Fruit fly (Drosophila melanogaster) whole organism, embryonic: Measurements from ENCODE around the gene CG10866.

Source experiments
- Antp ChIP-seq: fragments of 200-800 bp; sonication (Bioruptor generic); optimal IDR thresholded peaks from 3 replicates; lab custom pipeline; 2016; ENCODE audit warnings: missing biosample characterization, missing genetic modification characterization
- Bdp1 ChIP-seq: fragments of 200-800 bp; sonication (Bioruptor generic); optimal IDR thresholded peaks from 3 replicates; lab custom pipeline; 2016; ENCODE audit warnings: missing biosample characterization, missing genetic modification characterization
- BtbVII ChIP-seq: fragments of 200-800 bp; sonication (Bioruptor generic); optimal IDR thresholded peaks from 3 replicates; lab custom pipeline; 2017; ENCODE audit warnings: missing biosample characterization, mild to moderate bottlenecking, missing genetic modification characterization
- CG10654 ChIP-seq: fragments of 200-800 bp; sonication (Bioruptor generic); optimal IDR thresholded peaks from 2 replicates; lab custom pipeline; 2016; ENCODE audit warnings: missing biosample characterization, missing genetic modification characterization
- CG10979 ChIP-seq: fragments of 200-800 bp; sonication (Bioruptor generic); optimal IDR thresholded peaks from 2 replicates; lab custom pipeline; 2018; ENCODE audit warnings: missing biosample characterization, mild to moderate bottlenecking, missing genetic modification characterization, moderate library complexity
- CG11456 ChIP-seq: fragments of 200-800 bp; sonication (Bioruptor generic); IDR thresholded peaks from 3 replicates; pipeline ENCODE4 v1.3.6; 2022; ENCODE audit warnings: missing biosample characterization, missing genetic modification characterization
- CG12769 ChIP-seq: fragments of 200-800 bp; sonication (Bioruptor generic); optimal IDR thresholded peaks from 2 replicates; lab custom pipeline; 2019; ENCODE audit warnings: missing biosample characterization, mild to moderate bottlenecking, missing genetic modification characterization, moderate library complexity
- CG13296 ChIP-seq: fragments of 200-800 bp; sonication (Bioruptor generic); optimal IDR thresholded peaks from 3 replicates; lab custom pipeline; 2018; ENCODE audit warnings: missing biosample characterization, mild to moderate bottlenecking, missing genetic modification characterization
- CG15011 ChIP-seq: fragments of 200-800 bp; sonication (Bioruptor generic); optimal IDR thresholded peaks from 3 replicates; lab custom pipeline; 2018; ENCODE audit warnings: missing biosample characterization, mild to moderate bottlenecking, missing genetic modification characterization
- CG15696 ChIP-seq: fragments of 200-800 bp; sonication (Bioruptor generic); optimal IDR thresholded peaks from 2 replicates; lab custom pipeline; 2019; ENCODE audit warnings: missing biosample characterization, mild to moderate bottlenecking, missing genetic modification characterization, moderate library complexity
- CG17328 ChIP-seq: fragments of 200-800 bp; sonication (Bioruptor generic); IDR thresholded peaks from 2 replicates; pipeline ENCODE4 v1.3.6; 2022; ENCODE audit warnings: missing biosample characterization, missing genetic modification characterization
- CG17912 ChIP-seq: fragments of 200-800 bp; sonication (Bioruptor generic); optimal IDR thresholded peaks from 2 replicates; lab custom pipeline; 2018; ENCODE audit warnings: missing biosample characterization, mild to moderate bottlenecking, missing genetic modification characterization
- CG18764 ChIP-seq: fragments of 200-800 bp; sonication (Bioruptor generic); optimal IDR thresholded peaks from 3 replicates; lab custom pipeline; 2016; ENCODE audit warnings: missing biosample characterization, missing genetic modification characterization
- CG2678 ChIP-seq: fragments of 200-800 bp; sonication (Bioruptor generic); optimal IDR thresholded peaks from 3 replicates; lab custom pipeline; 2019; ENCODE audit warnings: missing biosample characterization, mild to moderate bottlenecking, missing genetic modification characterization, moderate library complexity
- CG30431 ChIP-seq: fragments of 200-800 bp; sonication (Bioruptor generic); optimal IDR thresholded peaks from 2 replicates; lab custom pipeline; 2017; ENCODE audit warnings: missing biosample characterization, missing genetic modification characterization
- CG31441 ChIP-seq: fragments of 200-800 bp; sonication (Bioruptor generic); IDR thresholded peaks from 2 replicates; pipeline ENCODE4 v1.3.6; 2022; ENCODE audit warnings: missing biosample characterization, missing genetic modification characterization
- CG32767 ChIP-seq: fragments of 200-800 bp; sonication (Bioruptor generic); IDR thresholded peaks from 2 replicates; pipeline ENCODE4 v1.3.6; 2022; ENCODE audit warnings: missing biosample characterization, missing genetic modification characterization
- CG3281 ChIP-seq: fragments of 200-800 bp; sonication (Bioruptor generic); optimal IDR thresholded peaks from 3 replicates; lab custom pipeline; 2017; ENCODE audit warnings: missing biosample characterization, mild to moderate bottlenecking, missing genetic modification characterization
- CG33557 ChIP-seq: fragments of 200-800 bp; sonication (Bioruptor generic); optimal IDR thresholded peaks from 2 replicates; lab custom pipeline; 2019; ENCODE audit warnings: missing biosample characterization, mild to moderate bottlenecking, missing genetic modification characterization, moderate library complexity
- CG4424 ChIP-seq: fragments of 200-800 bp; sonication (Bioruptor generic); optimal IDR thresholded peaks from 3 replicates; lab custom pipeline; 2016; ENCODE audit warnings: missing biosample characterization, missing genetic modification characterization
- CG4617 ChIP-seq: fragments of 200-800 bp; sonication (Bioruptor generic); optimal IDR thresholded peaks from 3 replicates; lab custom pipeline; 2016; ENCODE audit warnings: missing biosample characterization, missing genetic modification characterization, borderline replicate concordance
- CG6689 ChIP-seq: fragments of 200-800 bp; sonication (Bioruptor generic); IDR thresholded peaks from 2 replicates; pipeline ENCODE4 v1.3.6; 2022; ENCODE audit warnings: missing biosample characterization, missing genetic modification characterization
- CG6854 ChIP-seq: fragments of 200-800 bp; sonication (Bioruptor generic); optimal IDR thresholded peaks from 3 replicates; lab custom pipeline; 2017; ENCODE audit warnings: missing biosample characterization, mild to moderate bottlenecking, missing genetic modification characterization
- D ChIP-seq, 2 experiments: fragments of 200-800 bp in 1 of 2; fragments of >200 bp in 1 of 2; sonication (Bioruptor generic) in 1 of 2; optimal IDR thresholded peaks; 2 replicates in 1 of 2; 3 replicates in 1 of 2; lab custom pipeline; 2017; ENCODE audit warnings: mild to moderate bottlenecking in 1 of 2, missing biosample characterization in 1 of 2, missing genetic modification characterization in 1 of 2, missing genetic modification reagents in 1 of 2
- Deaf1 ChIP-seq: fragments of 200-800 bp; optimal IDR thresholded peaks from 3 replicates; lab custom pipeline; 2019; ENCODE audit warnings: missing biosample characterization, mild to moderate bottlenecking, missing genetic modification characterization, moderate library complexity
- Doc3 ChIP-seq: fragments of 200-800 bp; sonication (Bioruptor generic); IDR thresholded peaks from 3 replicates; pipeline ENCODE4 v1.3.6; 2022; ENCODE audit warnings: missing biosample characterization, missing genetic modification characterization; ENCODE audit not compliant: partially characterized antibody
- Gsc ChIP-seq: fragments of 200-800 bp; sonication (Bioruptor generic); IDR thresholded peaks from 2 replicates; pipeline ENCODE4 v1.3.6; 2022; ENCODE audit warnings: missing biosample characterization, missing genetic modification characterization
- Hmr ChIP-seq: fragments of 200-800 bp; sonication (Bioruptor generic); optimal IDR thresholded peaks from 3 replicates; lab custom pipeline; 2017; ENCODE audit warnings: mild to moderate bottlenecking, missing biosample characterization, missing genetic modification reagents, missing genetic modification characterization
- Hmx ChIP-seq: fragments of 200-800 bp; sonication (Bioruptor generic); optimal IDR thresholded peaks from 2 replicates; lab custom pipeline; 2016; ENCODE audit warnings: missing biosample characterization, missing genetic modification characterization
- Lpt ChIP-seq: fragments of >200 bp; optimal IDR thresholded peaks from 2 replicates; lab custom pipeline; 2018; ENCODE audit warnings: missing biosample characterization, missing genetic modification characterization
- Mes4 ChIP-seq: fragments of 200-800 bp; sonication (Bioruptor generic); optimal IDR thresholded peaks from 2 replicates; lab custom pipeline; 2016; ENCODE audit warnings: missing biosample characterization, missing genetic modification characterization
- Nf-YC ChIP-seq: fragments of 200-800 bp; optimal IDR thresholded peaks from 3 replicates; lab custom pipeline; 2019; ENCODE audit warnings: missing biosample characterization, mild to moderate bottlenecking, missing genetic modification characterization, moderate library complexity
- Side ChIP-seq: fragments of 200-800 bp; sonication (Bioruptor generic); optimal IDR thresholded peaks from 2 replicates; lab custom pipeline; 2016; ENCODE audit warnings: missing biosample characterization, missing genetic modification characterization
- Six4 ChIP-seq: fragments of 200-800 bp; sonication (Bioruptor generic); optimal IDR thresholded peaks from 2 replicates; lab custom pipeline; 2016; ENCODE audit warnings: missing biosample characterization, missing genetic modification characterization
- Sry-δ ChIP-seq: fragments of 200-800 bp; sonication (Bioruptor generic); optimal IDR thresholded peaks from 2 replicates; lab custom pipeline; 2016; ENCODE audit warnings: missing biosample characterization, missing genetic modification characterization
- Vsx1 ChIP-seq: fragments of 200-800 bp; sonication (Bioruptor generic); optimal IDR thresholded peaks from 2 replicates; lab custom pipeline; 2017; ENCODE audit warnings: missing biosample characterization, mild to moderate bottlenecking, missing genetic modification characterization, missing genetic modification reagents
- ato ChIP-seq: fragments of 200-800 bp; sonication (Bioruptor generic); IDR thresholded peaks from 2 replicates; pipeline ENCODE4 v1.3.6; 2022; ENCODE audit warnings: missing biosample characterization, missing genetic modification characterization; ENCODE audit not compliant: partially characterized antibody
- az2 ChIP-seq: fragments of 200-800 bp; sonication (Bioruptor generic); optimal IDR thresholded peaks from 3 replicates; lab custom pipeline; 2016; ENCODE audit warnings: missing biosample characterization, missing genetic modification characterization
- bcd ChIP-seq: fragments of 200-800 bp; sonication (Bioruptor generic); optimal IDR thresholded peaks from 2 replicates; lab custom pipeline; 2017; ENCODE audit warnings: missing biosample characterization, mild to moderate bottlenecking, missing genetic modification characterization
- en ChIP-seq: fragments of 200-800 bp; sonication (Bioruptor generic); optimal IDR thresholded peaks from 2 replicates; lab custom pipeline; 2016; ENCODE audit warnings: missing biosample characterization, missing genetic modification characterization
- fu2 ChIP-seq: fragments of 200-800 bp; sonication (Bioruptor generic); optimal IDR thresholded peaks from 2 replicates; lab custom pipeline; 2016; ENCODE audit warnings: missing biosample characterization, missing genetic modification characterization
- gro ChIP-seq: fragments of 200-800 bp; sonication (Bioruptor generic); optimal IDR thresholded peaks from 2 replicates; lab custom pipeline; 2016; ENCODE audit warnings: missing biosample characterization, missing genetic modification characterization
- org-1 ChIP-seq: fragments of 200-800 bp; sonication (Bioruptor generic); optimal IDR thresholded peaks from 2 replicates; lab custom pipeline; 2017; ENCODE audit warnings: missing biosample characterization, missing genetic modification characterization
- peb ChIP-seq: fragments of 200-800 bp; sonication (Bioruptor generic); IDR thresholded peaks from 2 replicates; pipeline ENCODE4 v1.3.6; 2022; ENCODE audit warnings: missing biosample characterization, missing genetic modification characterization
- pum ChIP-seq: fragments of 200-800 bp; sonication (Bioruptor generic); optimal IDR thresholded peaks from 2 replicates; lab custom pipeline; 2016; ENCODE audit warnings: missing biosample characterization, missing genetic modification characterization
- scrt ChIP-seq: fragments of 200-800 bp; sonication (Bioruptor generic); optimal IDR thresholded peaks from 2 replicates; lab custom pipeline; 2018; ENCODE audit warnings: missing biosample characterization, mild to moderate bottlenecking, missing genetic modification characterization, moderate library complexity
- slbo ChIP-seq: fragments of 200-800 bp; sonication (Bioruptor generic); IDR thresholded peaks from 2 replicates; pipeline ENCODE4 v1.3.6; 2022; ENCODE audit warnings: missing biosample characterization, missing genetic modification characterization
- sob ChIP-seq: fragments of 200-800 bp; sonication (Bioruptor generic); IDR thresholded peaks from 2 replicates; pipeline ENCODE4 v1.3.6; 2022; ENCODE audit warnings: missing biosample characterization, missing genetic modification characterization
- tgo ChIP-seq: fragments of 200-800 bp; sonication (Bioruptor generic); IDR thresholded peaks from 3 replicates; pipeline ENCODE4 v1.3.6; 2022; ENCODE audit warnings: missing biosample characterization, missing genetic modification characterization
- vvl ChIP-seq: fragments of 200-800 bp; sonication (Bioruptor generic); IDR thresholded peaks from 2 replicates; pipeline ENCODE4 v1.3.6; 2022; ENCODE audit warnings: missing biosample characterization, missing genetic modification characterization

CG10866 gene

DNA sequence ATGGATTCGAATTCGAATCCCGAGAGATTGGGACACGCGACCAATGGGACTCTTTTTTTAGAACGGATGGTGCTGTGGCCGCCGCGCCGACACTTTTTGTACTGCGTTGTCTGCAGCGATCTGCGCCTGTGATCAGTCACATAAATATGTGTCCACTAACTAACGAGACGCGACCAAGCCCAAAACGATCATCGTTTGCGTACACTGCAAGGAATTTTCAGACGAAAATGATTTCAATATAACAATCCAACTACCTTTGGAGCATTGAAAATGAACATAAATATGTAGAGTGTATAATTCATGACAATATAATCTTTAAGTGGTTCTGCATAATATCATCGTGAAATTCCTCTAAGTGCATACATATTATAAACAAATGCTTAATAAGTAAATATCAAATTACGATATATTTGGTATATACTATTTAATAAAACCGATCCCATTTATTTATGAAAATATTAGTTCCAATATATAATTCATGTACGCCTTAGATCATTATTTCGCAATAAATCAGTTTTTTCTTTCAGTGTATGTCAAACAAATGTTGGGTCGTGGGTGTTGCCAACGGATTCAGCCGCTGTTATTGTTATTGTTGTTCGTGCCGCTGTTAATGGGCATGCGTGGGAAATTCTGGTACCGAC is 2.1 kb downstream of the CG10866 start, which contains the start of gene Eip63F-1 (continued):
- TF ChIP-seq D (optimal IDR thresholded peaks at IDR 0.05; lab: Kevin White, UChicago) (no peak), D (GFP tag; optimal IDR thresholded peaks at IDR 0.05; lab: Kevin White, UChicago) (peak; percentile 52), CG32767 (peak; percentile 24; the same call in 1 of the 2 replicates), CG6689 (peak; percentile 27; the same call in 1 of the 2 replicates), fu2 (GFP tag; lab: Kevin White, UChicago) (no peak), CG13296 (GFP tag; lab: Kevin White, UChicago) (peak; percentile 70), Nf-YC (tag; lab: Kevin White, UChicago) (peak; percentile 73), CG17912 (GFP tag; lab: Kevin White, UChicago) (no peak), Deaf1 (peak; percentile 51), Hmx (no peak), pum (GFP tag; lab: Kevin White, UChicago) (no peak), CG17328 (GFP tag; lab: Robert Waterston, UW) (peak; percentile 44; the same call in 1 of the 2 replicates), CG15011 (GFP tag; lab: Kevin White, UChicago) (peak; percentile 63), Bdp1 (GFP tag; lab: Kevin White, UChicago) (no peak), CG33557 (no peak), slbo (peak; percentile 71), CG12769 (tag; lab: Kevin White, UChicago) (peak; percentile 48), Vsx1 (peak; percentile 17), CG31441 (GFP tag; lab: Robert Waterston, UW) (peak; percentile 61), Gsc (no peak), CG2678 (peak; percentile 86), scrt (GFP tag; lab: Kevin White, UChicago) (peak; percentile 81), BtbVII (GFP tag; lab: Kevin White, UChicago) (peak; percentile 43), Antp (no peak), CG10654 (peak; percentile 63), Sry-δ (GFP tag; lab: Kevin White, UChicago) (peak; percentile 5), az2 (GFP tag; lab: Kevin White, UChicago) (peak; percentile 45), peb (GFP tag; lab: Robert Waterston, UW) (no peak), org-1 (GFP tag; lab: Kevin White, UChicago) (peak; percentile 55), CG18764 (GFP tag; lab: Kevin White, UChicago) (peak; percentile 55), Hmr (peak; percentile 57), Six4 (peak; percentile 22), gro (GFP tag; lab: Kevin White, UChicago) (no peak), CG4617 (GFP tag; lab: Kevin White, UChicago) (no peak), tgo (GFP tag; lab: Robert Waterston, UW) (no peak; the same call in 2 of the 3 replicates), CG30431 (GFP tag; lab: Kevin White, UChicago) (peak; percentile 2), ato (no peak), Side (GFP tag; lab: Kevin White, UChicago) (no peak), CG6854 (GFP tag; lab: Kevin White, UChicago) (no peak), Mes4 (GFP tag; lab: Kevin White, UChicago) (no peak), CG4424 (peak; percentile 72), sob (no peak), Lpt (GFP tag; lab: Kevin White, UChicago) (no peak), CG10979 (tag; lab: Kevin White, UChicago) (peak; percentile 66), CG3281 (peak; percentile 82), CG15696 (tag; lab: Kevin White, UChicago) (no peak), bcd (GFP tag; lab: Kevin White, UChicago) (peak; percentile 65), vvl (peak; percentile 52), en (GFP tag; lab: Kevin White, UChicago) (no peak), Doc3 (no peak), CG11456 (no peak)
